Worm (Caenorhabditis elegans) whole organism, young adult: ENCODE data around the gene Y110A2AL.2.
A peak's percentile ranks its signal among the peaks of the same experiment; 100 is the strongest.

Source experiments
- B0019.2 ChIP-seq: fragments of 200-800 bp; sonication (Bioruptor generic); conservative IDR thresholded peaks from 2 replicates; pipeline ENCODE4 v1.3.6; 2022; ENCODE audit warnings: missing genetic modification reagents, missing genetic modification characterization, missing compliant biosample characterization
- C17E4.6 ChIP-seq: fragments of 200-800 bp; sonication (Bioruptor generic); IDR thresholded peaks from 2 replicates; pipeline ENCODE4 v1.3.6; 2022; ENCODE audit warnings: missing genetic modification reagents, missing genetic modification characterization, missing compliant biosample characterization
- F37B4.10 ChIP-seq: fragments of 200-800 bp; sonication (Bioruptor generic); IDR thresholded peaks from 2 replicates; pipeline ENCODE4 v1.3.6; 2022; ENCODE audit warnings: missing genetic modification characterization, missing compliant biosample characterization
- F57A8.1 ChIP-seq: fragments of 200-800 bp; sonication (Bioruptor generic); optimal IDR thresholded peaks from 2 replicates; lab custom pipeline; 2018; ENCODE audit warnings: mild to moderate bottlenecking, missing genetic modification characterization, moderate library complexity, missing compliant biosample characterization
- Y56A3A.18 ChIP-seq: fragments of 200-800 bp; sonication (Bioruptor generic); IDR thresholded peaks from 2 replicates; pipeline ENCODE4 v1.3.6; 2022; ENCODE audit warnings: missing genetic modification reagents, missing genetic modification characterization, missing compliant biosample characterization
- ama-1 ChIP-seq, 3 experiments: fragments of 150-350 bp in 1 of 3; sonication (generic microtip) in 2 of 3; optimal IDR thresholded peaks; 2 replicates each; lab custom pipeline; 2014 to 2018; ENCODE audit warnings: missing biosample characterization in 2 of 3, missing genetic modification characterization in 2 of 3, missing genetic modification reagents in 2 of 3
- aptf-2 ChIP-seq: fragments of 200-800 bp; sonication (Bioruptor generic); conservative IDR thresholded peaks from 2 replicates; pipeline ENCODE4 v1.3.6; 2022; ENCODE audit warnings: missing genetic modification reagents, missing genetic modification characterization, missing compliant biosample characterization
- atf-7 ChIP-seq: sonication (generic microtip); optimal IDR thresholded peaks from 2 replicates; lab custom pipeline; 2017; ENCODE audit warnings: mild to moderate bottlenecking, missing genetic modification characterization, missing compliant biosample characterization
- attf-5 ChIP-seq: fragments of 200-800 bp; sonication (Bioruptor generic); optimal IDR thresholded peaks from 2 replicates; lab custom pipeline; 2018; ENCODE audit warnings: mild to moderate bottlenecking, missing genetic modification characterization, missing compliant biosample characterization
- cebp-1 ChIP-seq, 2 experiments: fragments of 200-800 bp in 1 of 2; sonication (Bioruptor generic) in 1 of 2; sonication (generic microtip) in 1 of 2; IDR thresholded peaks in 1 of 2; optimal IDR thresholded peaks in 1 of 2; 2 replicates each; pipeline versions ENCODE4 v1.3.6 to Lab custom; 2017 to 2022; ENCODE audit warnings: missing compliant biosample characterization in 2 of 2, missing genetic modification characterization in 2 of 2, mild to moderate bottlenecking in 1 of 2, missing genetic modification reagents in 1 of 2, moderate library complexity in 1 of 2
- ceh-100 ChIP-seq: fragments of 200-800 bp; sonication (Bioruptor generic); IDR thresholded peaks from 2 replicates; pipeline ENCODE4 v1.3.6; 2022; ENCODE audit warnings: missing genetic modification reagents, missing genetic modification characterization, missing compliant biosample characterization
- chd-7 ChIP-seq: sonication (generic microtip); optimal IDR thresholded peaks from 2 replicates; lab custom pipeline; 2016; ENCODE audit warnings: mild to moderate bottlenecking, missing genetic modification characterization, moderate library complexity, missing compliant biosample characterization
- dox-1 ChIP-seq: fragments of 200-800 bp; sonication (Bioruptor generic); IDR thresholded peaks from 2 replicates; pipeline ENCODE4 v1.3.6; 2022; ENCODE audit warnings: missing genetic modification reagents, missing genetic modification characterization, missing compliant biosample characterization
- dpff-1 ChIP-seq: sonication (generic microtip); optimal IDR thresholded peaks from 2 replicates; lab custom pipeline; 2017; ENCODE audit warnings: mild to moderate bottlenecking, missing genetic modification characterization, missing compliant biosample characterization
- egrh-3 ChIP-seq: fragments of 200-800 bp; sonication (Bioruptor generic); IDR thresholded peaks from 2 replicates; pipeline ENCODE4 v1.3.6; 2022; ENCODE audit warnings: missing genetic modification reagents, missing genetic modification characterization, missing compliant biosample characterization
- gei-17 ChIP-seq: fragments of 200-800 bp; sonication (Bioruptor generic); optimal IDR thresholded peaks from 2 replicates; lab custom pipeline; 2018; ENCODE audit warnings: mild to moderate bottlenecking, missing genetic modification characterization, missing compliant biosample characterization
- hsf-1 ChIP-seq: fragments of 200-800 bp; sonication (Bioruptor generic); IDR thresholded peaks from 2 replicates; pipeline ENCODE4 v1.3.6; 2022; ENCODE audit warnings: missing genetic modification reagents, missing genetic modification characterization, missing compliant biosample characterization
- lin-26 ChIP-seq: fragments of 200-800 bp; sonication (Bioruptor generic); IDR thresholded peaks from 2 replicates; pipeline ENCODE4 v1.3.6; 2022; ENCODE audit warnings: missing genetic modification reagents, missing genetic modification characterization, missing compliant biosample characterization
- lin-40 ChIP-seq: sonication (generic microtip); optimal IDR thresholded peaks from 2 replicates; lab custom pipeline; 2016; ENCODE audit warnings: missing genetic modification characterization, mild to moderate bottlenecking, missing compliant biosample characterization, missing genotype, missing genetic modification reagents
- nhr-120 ChIP-seq: fragments of 200-800 bp; sonication (Bioruptor generic); IDR thresholded peaks from 2 replicates; pipeline ENCODE4 v1.3.6; 2022; ENCODE audit warnings: missing genetic modification characterization, missing compliant biosample characterization
- nhr-80 ChIP-seq: sonication (generic microtip); optimal IDR thresholded peaks from 2 replicates; lab custom pipeline; 2016; ENCODE audit warnings: missing genetic modification characterization, missing compliant biosample characterization
- rcor-1 ChIP-seq: fragments of 200-800 bp; sonication (Bioruptor generic); IDR thresholded peaks from 2 replicates; pipeline ENCODE4 v1.3.6; 2022; ENCODE audit warnings: missing genetic modification reagents, missing genetic modification characterization, missing compliant biosample characterization
- snpc-1.1 ChIP-seq: sonication (generic microtip); optimal IDR thresholded peaks from 2 replicates; lab custom pipeline; 2017; ENCODE audit warnings: missing genetic modification characterization, mild to moderate bottlenecking, missing compliant biosample characterization, antibody characterized with exemption, moderate library complexity, missing genotype, missing genetic modification reagents; ENCODE audit not compliant: insufficient read depth
- tlf-1 ChIP-seq: fragments of 200-800 bp; sonication (Bioruptor generic); optimal IDR thresholded peaks from 2 replicates; lab custom pipeline; 2018; ENCODE audit warnings: mild to moderate bottlenecking, missing genetic modification characterization, missing compliant biosample characterization
- ztf-26 ChIP-seq: sonication (generic microtip); optimal IDR thresholded peaks from 2 replicates; lab custom pipeline; 2017; ENCODE audit warnings: missing genetic modification characterization, missing compliant biosample characterization
- ztf-28 ChIP-seq: fragments of 200-800 bp; sonication (Bioruptor generic); IDR thresholded peaks from 2 replicates; pipeline ENCODE4 v1.3.6; 2022; ENCODE audit warnings: missing genetic modification reagents, missing genetic modification characterization, missing compliant biosample characterization
- ztf-3 ChIP-seq: fragments of 200-800 bp; sonication (Bioruptor generic); optimal IDR thresholded peaks from 2 replicates; lab custom pipeline; 2018; ENCODE audit warnings: mild to moderate bottlenecking, missing genetic modification characterization, missing compliant biosample characterization
- ztf-6 ChIP-seq: fragments of 200-800 bp; sonication (Bioruptor generic); IDR thresholded peaks from 2 replicates; pipeline ENCODE4 v1.3.6; 2022; ENCODE audit warnings: missing genetic modification reagents, missing genetic modification characterization, missing compliant biosample characterization

Gene Y110A2AL.2

DNA sequence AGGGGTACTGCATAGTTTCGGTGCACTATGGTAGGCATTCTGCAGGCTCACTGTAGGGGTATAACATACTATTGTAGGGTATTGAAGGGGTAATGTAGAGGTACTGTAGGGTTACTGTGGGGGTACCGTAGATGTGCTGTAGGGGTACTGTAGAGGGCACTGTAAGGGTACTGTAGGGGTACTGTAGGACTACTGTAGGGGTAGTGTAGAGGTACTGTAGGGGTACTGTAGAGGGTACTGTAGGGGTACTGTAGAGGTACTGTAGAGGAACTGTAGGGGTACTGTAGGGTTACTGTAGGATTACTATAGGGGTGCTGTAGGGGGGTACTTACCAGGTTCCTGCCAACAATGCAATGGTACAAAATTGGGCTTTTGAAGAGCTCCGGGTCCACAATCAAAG lies 37.7 kb upstream of the Y110A2AL.2 start:
- TF ChIP-seq ztf-26 (tag; lab: Kevin White, UChicago): no peak
- 0 out of 2 replicates have a peak, but pooled peaks have one; percentile 14 for TF ChIP-seq aptf-2 (GFP tag; lab: Robert Waterston, UW)
- TF ChIP-seq gei-17 (GFP tag; lab: Kevin White, UChicago): no peak
- no peak for TF ChIP-seq F57A8.1
- TF ChIP-seq ceh-100 (GFP tag; lab: Robert Waterston, UW): no peak
- TF ChIP-seq chd-7: no peak

DNA sequence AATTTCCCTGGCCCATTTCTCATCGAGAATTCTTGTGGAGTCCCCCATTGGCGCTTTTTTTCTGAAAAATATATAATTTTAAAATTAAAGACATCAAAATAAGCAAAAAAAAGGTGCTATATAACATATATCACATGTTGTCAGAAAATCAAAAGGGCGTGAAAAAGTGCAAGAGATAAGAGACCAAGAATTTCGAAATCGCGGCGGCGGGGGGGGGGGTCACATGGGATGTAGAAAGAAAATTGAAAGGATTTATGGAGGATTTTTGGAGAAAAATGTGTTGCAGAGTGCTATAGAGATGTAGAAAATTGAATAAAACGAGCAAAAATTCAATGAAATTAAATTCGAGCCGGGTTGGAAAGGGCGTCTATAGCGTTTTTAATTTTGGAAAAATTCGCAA lies 36.6 kb upstream of the Y110A2AL.2 start, which contains the start of gene K12H6.6:
TSS of gene K12H6.6 (minus strand) at position 61 of the 400 bp plus-strand sequence.
- TF ChIP-seq egrh-3 (peak; percentile 40; the same call in 1 of the 2 replicates), nhr-80 (tag; lab: Kevin White, UChicago) (peak; percentile 1), snpc-1.1 (tag; lab: Kevin White, UChicago) (no peak), cebp-1 (GFP tag; IDR thresholded peaks at IDR 0.05; lab: Robert Waterston, UW) (peak; percentile 84), cebp-1 (tag; optimal IDR thresholded peaks at IDR 0.05; lab: Kevin White, UChicago) (peak; percentile 93), ztf-3 (GFP tag; lab: Kevin White, UChicago) (no peak), attf-5 (GFP tag; lab: Kevin White, UChicago) (peak; percentile 31)
- TF ChIP-seq, all 124 proteins: peak for 4

DNA sequence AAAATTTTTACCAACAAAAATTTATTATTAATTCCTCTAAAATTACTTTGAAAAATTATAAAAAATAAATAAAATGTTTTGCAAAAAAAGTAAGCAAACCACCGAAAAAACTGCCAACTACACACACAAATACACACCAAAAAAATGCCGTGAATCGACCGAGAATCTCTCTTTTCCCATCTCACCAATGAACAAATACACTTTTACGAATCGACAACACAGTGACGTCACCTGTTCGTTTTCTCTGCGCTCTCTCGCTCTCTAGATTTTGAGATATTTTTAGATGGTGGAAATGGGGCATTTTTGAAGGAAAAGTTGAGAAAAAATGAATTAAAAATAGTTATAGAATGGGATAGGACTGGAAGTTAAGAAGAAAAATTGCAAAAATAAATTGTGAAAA lies 35.7 kb upstream of the Y110A2AL.2 start:
- peak; percentile 82 for TF ChIP-seq atf-7 (tag; lab: Kevin White, UChicago)
- TF ChIP-seq B0019.2: no peak
- TF ChIP-seq lin-40 (tag; lab: Kevin White, UChicago): peak; percentile 19
- TF ChIP-seq ama-1 (optimal IDR thresholded peaks at IDR 0.05; lab: Kevin White, UChicago): peak; percentile 34
- no peak for TF ChIP-seq ama-1 (GFP tag; optimal IDR thresholded peaks at IDR 0.05; lab: Kevin White, UChicago)
- TF ChIP-seq Y56A3A.18 (GFP tag; lab: Robert Waterston, UW): no peak
- no peak for TF ChIP-seq dox-1 (GFP tag; lab: Robert Waterston, UW)
- TF ChIP-seq lin-26 (GFP tag; lab: Robert Waterston, UW): no peak

ce11 chrII:2832539-2832938 lies 35.3 kb upstream of the Y110A2AL.2 start:
- TF ChIP-seq Y56A3A.18 (GFP tag; lab: Robert Waterston, UW): 0 out of 2 replicates have a peak, but pooled peaks have one; percentile 27
- TF ChIP-seq C17E4.6: no peak

- TF ChIP-seq tlf-1 (GFP tag; lab: Kevin White, UChicago): no peak
- TF ChIP-seq nhr-80 (tag; lab: Kevin White, UChicago): peak; percentile 66
- no peak for TF ChIP-seq ztf-6 (GFP tag; lab: Robert Waterston, UW)
- no peak for TF ChIP-seq ztf-28 (GFP tag; lab: Robert Waterston, UW)
- TF ChIP-seq attf-5 (GFP tag; lab: Kevin White, UChicago): peak; percentile 10
- no peak for TF ChIP-seq F37B4.10 (GFP tag; lab: Robert Waterston, UW)
Measured at ce11 chrII:2834105-2834504, 33.7 kb upstream of the Y110A2AL.2 start.

DNA sequence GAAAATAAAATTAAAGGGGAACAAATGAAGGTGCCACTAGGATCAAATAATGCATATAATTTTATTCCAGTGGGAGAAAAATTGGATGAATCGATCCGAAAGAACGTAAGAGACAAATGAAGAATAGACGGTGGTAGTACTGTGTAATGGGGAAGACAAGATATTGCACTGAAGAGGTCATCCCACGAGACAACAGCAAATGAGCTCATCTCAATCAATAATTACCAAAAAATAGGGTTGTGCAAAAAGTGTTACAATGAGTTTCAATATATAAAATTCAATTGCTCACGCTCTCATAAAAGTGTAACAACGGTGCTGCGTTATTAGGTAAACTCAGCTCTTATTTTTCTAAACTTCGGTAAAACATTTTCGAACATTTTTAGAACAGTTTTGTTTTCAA lies 30.9 kb upstream of the Y110A2AL.2 start, which contains the start of gene K12H6.7:
TSS of gene K12H6.7 (minus strand) at position 101 of the 400 bp plus-strand sequence.
- TF ChIP-seq rcor-1 (GFP tag; lab: Robert Waterston, UW) (no peak), nhr-120 (no peak), dox-1 (GFP tag; lab: Robert Waterston, UW) (no peak), dpff-1 (tag; lab: Kevin White, UChicago) (no peak), hsf-1 (GFP tag; lab: Robert Waterston, UW) (no peak), chd-7 (no peak)
